Fruit fly (Drosophila melanogaster) whole organism, prepupa: ENCODE data around the gene CG10232.

ENCODE experiments used
- CG1621 ChIP-seq: fragments of 200-800 bp; sonication (Bioruptor generic); optimal IDR thresholded peaks from 3 replicates; lab custom pipeline; 2018; ENCODE audit warnings: missing biosample characterization, mild to moderate bottlenecking, missing genetic modification characterization
- CG4318 ChIP-seq: fragments of 200-800 bp; sonication (Bioruptor generic); optimal IDR thresholded peaks from 3 replicates; lab custom pipeline; 2017; ENCODE audit warnings: missing biosample characterization, mild to moderate bottlenecking, missing genetic modification characterization
- CG6792 ChIP-seq: fragments of 200-800 bp; sonication (Bioruptor generic); optimal IDR thresholded peaks from 3 replicates; lab custom pipeline; 2016; ENCODE audit warnings: missing biosample characterization, missing genetic modification characterization
- Ets21C ChIP-seq: fragments of 200-800 bp; sonication (Bioruptor generic); optimal IDR thresholded peaks from 3 replicates; lab custom pipeline; 2016; ENCODE audit warnings: missing biosample characterization, missing genetic modification characterization
- Hr38 ChIP-seq: sonication (Bioruptor generic); optimal IDR thresholded peaks from 2 replicates; lab custom pipeline; 2016; ENCODE audit warnings: missing biosample characterization, missing genetic modification characterization
- Sox102F ChIP-seq: fragments of 200-800 bp; sonication (Bioruptor generic); optimal IDR thresholded peaks from 2 replicates; lab custom pipeline; 2016; ENCODE audit warnings: missing biosample characterization, mild to moderate bottlenecking, missing genetic modification characterization
- vri ChIP-seq: fragments of 200-800 bp; sonication (Bioruptor generic); optimal IDR thresholded peaks from 3 replicates; lab custom pipeline; 2016; ENCODE audit warnings: missing biosample characterization, mild to moderate bottlenecking, missing genetic modification characterization

DNA sequence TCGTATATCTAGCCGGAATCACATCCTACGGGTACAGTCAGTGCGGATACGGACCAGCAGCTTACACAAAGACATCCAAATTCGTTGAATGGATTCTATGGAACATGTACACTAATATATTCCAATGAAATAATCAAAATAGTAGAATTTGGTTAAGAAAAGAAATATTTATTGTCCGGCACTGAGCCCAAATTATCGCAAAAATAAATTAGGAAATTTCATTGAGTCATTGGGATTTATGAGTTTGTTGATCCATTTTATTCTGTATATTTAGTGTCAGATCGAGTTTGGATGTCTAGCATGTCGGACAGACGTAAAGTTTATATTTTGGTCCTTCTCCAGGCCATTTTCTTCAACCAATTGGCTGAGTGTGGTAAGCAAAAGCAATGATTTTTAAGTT lies 37.7 kb downstream of the CG10232 start, which contains the start of gene CG18754:
- TF ChIP-seq CG4318 (GFP tag; lab: Kevin White, UChicago) (no peak), vri (no peak), Ets21C (GFP tag; lab: Kevin White, UChicago) (no peak), CG6792 (GFP tag; lab: Kevin White, UChicago) (no peak), CG1621 (no peak), Hr38 (no peak), Sox102F (GFP tag; lab: Kevin White, UChicago) (no peak)
